Fruit fly (Drosophila melanogaster) whole organism: ENCODE data around the gene fz.

Experiments used
- CG8478 ChIP-seq: fragments of >200 bp; optimal IDR thresholded peaks from 2 replicates; lab custom pipeline; 2018; ENCODE audit warnings: inconsistent platforms
- Dll ChIP-seq: fragments of >200 bp; optimal IDR thresholded peaks from 2 replicates; lab custom pipeline; 2017
- EcR ChIP-seq, 2 experiments: fragments of >200 bp; optimal IDR thresholded peaks; 2 replicates each; lab custom pipeline; 2017; ENCODE audit warnings: missing biosample characterization in 2 of 2, missing genetic modification characterization in 2 of 2, missing genetic modification reagents in 2 of 2
- pan ChIP-seq: fragments of >200 bp; optimal IDR thresholded peaks from 2 replicates; lab custom pipeline; 2017
- psq ChIP-seq: fragments of >200 bp; optimal IDR thresholded peaks from 2 replicates; lab custom pipeline; 2017
- usp ChIP-seq: fragments of >200 bp; optimal IDR thresholded peaks from 2 replicates; lab custom pipeline; 2017; ENCODE audit warnings: missing biosample characterization, missing genetic modification characterization, mixed read lengths

fz gene

DNA sequence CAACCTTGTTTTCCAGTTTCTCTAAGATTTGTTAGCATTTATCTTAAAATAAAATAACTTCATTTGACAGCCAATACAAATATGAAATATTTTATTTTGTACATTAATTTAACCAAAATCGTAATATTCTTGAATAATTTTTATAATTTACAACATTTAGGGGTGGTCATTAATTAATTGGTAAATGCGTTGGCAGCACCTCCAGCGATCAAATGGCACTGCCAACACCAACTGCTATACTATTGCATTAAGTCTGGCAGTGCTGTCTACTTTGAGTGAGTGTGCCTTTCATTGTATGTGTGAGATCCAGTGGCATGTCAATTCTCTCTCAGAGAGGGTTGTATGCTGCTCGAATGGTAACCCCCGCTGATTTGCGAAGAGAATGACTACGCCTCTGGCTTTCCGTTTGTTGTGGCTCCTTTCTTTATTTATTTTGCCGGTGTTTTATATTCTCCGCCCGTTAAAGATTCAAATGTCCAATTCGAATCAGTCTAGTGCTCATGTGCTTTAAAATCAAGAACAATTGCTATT is 136.1 kb downstream of the fz start, which contains the start of gene CG3919:
TSS of gene CG3919 (plus strand) at position 481 of the 531 bp plus-strand sequence.
- TF ChIP-seq Dll (lab: Kevin White, UChicago) (no peak), usp (no peak), CG8478 (lab: Kevin White, UChicago) (no peak), psq (lab: Kevin White, UChicago) (peak; percentile 34), EcR (GFP tag; optimal IDR thresholded peaks at IDR 0.05; lab: Kevin White, UChicago) (no peak), pan (lab: Kevin White, UChicago) (no peak)

DNA sequence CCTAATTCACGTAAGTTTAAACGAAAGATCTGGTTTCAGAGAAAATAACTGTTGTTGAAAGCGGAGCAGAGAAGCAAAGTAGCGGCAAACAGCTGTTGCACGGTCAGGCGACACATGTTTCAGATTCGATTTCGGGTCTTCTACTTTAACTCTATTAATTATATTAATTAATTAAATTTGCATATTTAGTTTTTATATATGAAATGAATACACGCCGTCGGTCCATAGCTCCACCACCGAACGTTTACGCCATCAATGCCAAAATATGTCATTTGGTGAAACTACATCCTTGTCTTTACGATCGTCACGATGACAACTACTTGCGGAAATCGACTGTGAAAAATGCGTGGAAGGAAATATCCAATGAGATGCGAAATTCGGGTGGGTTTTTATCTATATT is 136.7 kb downstream of the fz start:
- TF ChIP-seq psq (lab: Kevin White, UChicago) (no peak), usp (no peak)
